Fruit fly (Drosophila melanogaster) whole organism, embryonic: ENCODE results near the gene borr.

Source experiments
- Bgb ChIP-seq: fragments of 200-800 bp; sonication (Bioruptor generic); IDR thresholded peaks from 2 replicates; pipeline ENCODE4 v1.3.6; 2022; ENCODE audit warnings: missing biosample characterization, missing genetic modification characterization; ENCODE audit not compliant: partially characterized antibody
- Blimp-1 ChIP-seq: fragments of 200-800 bp; sonication (Bioruptor generic); optimal IDR thresholded peaks from 3 replicates; lab custom pipeline; 2018; ENCODE audit warnings: missing biosample characterization, missing genetic modification characterization, mild to moderate bottlenecking, moderate library complexity, missing genetic modification reagents
- CG10462 ChIP-seq: fragments of 200-800 bp; sonication (Bioruptor generic); optimal IDR thresholded peaks from 2 replicates; lab custom pipeline; 2016; ENCODE audit warnings: missing biosample characterization, missing genetic modification characterization
- CG10979 ChIP-seq: fragments of 200-800 bp; sonication (Bioruptor generic); optimal IDR thresholded peaks from 2 replicates; lab custom pipeline; 2018; ENCODE audit warnings: missing biosample characterization, mild to moderate bottlenecking, missing genetic modification characterization, moderate library complexity
- CG11696 ChIP-seq: fragments of 200-800 bp; sonication (Bioruptor generic); IDR thresholded peaks from 2 replicates; pipeline ENCODE4 v1.3.6; 2022; ENCODE audit warnings: missing biosample characterization, missing genetic modification characterization
- CG11723 ChIP-seq: fragments of 200-800 bp; sonication (Bioruptor generic); optimal IDR thresholded peaks from 2 replicates; lab custom pipeline; 2017; ENCODE audit warnings: missing biosample characterization, mild to moderate bottlenecking, missing genetic modification characterization
- CG13775 ChIP-seq: fragments of 200-800 bp; sonication (Bioruptor generic); optimal IDR thresholded peaks from 3 replicates; lab custom pipeline; 2017; ENCODE audit warnings: missing biosample characterization, mild to moderate bottlenecking, missing genetic modification characterization
- CG17568 ChIP-seq: fragments of 200-800 bp; sonication (Bioruptor generic); optimal IDR thresholded peaks from 2 replicates; lab custom pipeline; 2018; ENCODE audit warnings: missing biosample characterization, mild to moderate bottlenecking, missing genetic modification characterization, moderate library complexity
- CG18262 ChIP-seq: fragments of 200-800 bp; optimal IDR thresholded peaks from 3 replicates; lab custom pipeline; 2019; ENCODE audit warnings: missing biosample characterization, mild to moderate bottlenecking, missing genetic modification characterization, moderate library complexity
- CG18619 ChIP-seq: fragments of 200-800 bp; sonication (Bioruptor generic); optimal IDR thresholded peaks from 3 replicates; lab custom pipeline; 2017; ENCODE audit warnings: missing biosample characterization, mild to moderate bottlenecking, missing genetic modification characterization
- CG31388 ChIP-seq: fragments of 200-800 bp; sonication (Bioruptor generic); optimal IDR thresholded peaks from 2 replicates; lab custom pipeline; 2016; ENCODE audit warnings: missing biosample characterization, missing genetic modification characterization
- CG32532 ChIP-seq: fragments of 200-800 bp; sonication (Bioruptor generic); IDR thresholded peaks from 2 replicates; pipeline ENCODE4 v1.3.6; 2022; ENCODE audit warnings: missing biosample characterization, missing genetic modification characterization
- CG34422 ChIP-seq: fragments of 200-800 bp; sonication (Bioruptor generic); IDR thresholded peaks from 3 replicates; pipeline ENCODE4 v1.3.6; 2022; ENCODE audit warnings: missing biosample characterization, missing genetic modification characterization
- CG3847 ChIP-seq: fragments of 200-800 bp; sonication (Bioruptor generic); IDR thresholded peaks from 2 replicates; pipeline ENCODE4 v1.3.6; 2022; ENCODE audit warnings: missing biosample characterization, missing genetic modification characterization
- CG6272 ChIP-seq: fragments of 200-800 bp; sonication (Bioruptor generic); IDR thresholded peaks from 2 replicates; pipeline ENCODE4 v1.3.6; 2022; ENCODE audit warnings: missing biosample characterization, missing genetic modification characterization
- CG6791 ChIP-seq: fragments of 200-800 bp; sonication (Bioruptor generic); IDR thresholded peaks from 3 replicates; pipeline ENCODE4 v1.3.6; 2022; ENCODE audit warnings: missing biosample characterization, missing genetic modification characterization; ENCODE audit not compliant: partially characterized antibody
- CTCF ChIP-seq: fragments of 200-800 bp; sonication (Bioruptor generic); optimal IDR thresholded peaks from 2 replicates; lab custom pipeline; 2017; ENCODE audit warnings: missing biosample characterization, mild to moderate bottlenecking, missing genetic modification characterization, moderate library complexity
- CkIIα-i1 ChIP-seq: fragments of 200-800 bp; sonication (Bioruptor generic); IDR thresholded peaks from 2 replicates; pipeline ENCODE4 v1.3.6; 2022; ENCODE audit warnings: missing biosample characterization, missing genetic modification characterization
- Eip74EF ChIP-seq, 2 experiments: fragments of 200-800 bp in 1 of 2; fragments of >200 bp in 1 of 2; sonication (Bioruptor generic) in 1 of 2; optimal IDR thresholded peaks; 2 replicates each; lab custom pipeline; 2017 to 2019; ENCODE audit warnings: missing biosample characterization in 2 of 2, missing genetic modification characterization in 2 of 2, mild to moderate bottlenecking in 1 of 2, moderate library complexity in 1 of 2
- Fer3 ChIP-seq: fragments of 200-800 bp; sonication (Bioruptor generic); optimal IDR thresholded peaks from 2 replicates; lab custom pipeline; 2018; ENCODE audit warnings: missing biosample characterization, mild to moderate bottlenecking, missing genetic modification characterization, moderate library complexity
- H2.0 ChIP-seq: fragments of 200-800 bp; sonication (Bioruptor generic); IDR thresholded peaks from 2 replicates; pipeline ENCODE4 v1.3.6; 2022; ENCODE audit warnings: missing biosample characterization, missing genetic modification characterization
- HLHmδ ChIP-seq: fragments of 200-800 bp; sonication (Bioruptor generic); optimal IDR thresholded peaks from 2 replicates; lab custom pipeline; 2018; ENCODE audit warnings: missing biosample characterization, mild to moderate bottlenecking, missing genetic modification characterization, moderate library complexity
- HmgZ ChIP-seq: fragments of 200-800 bp; sonication (Bioruptor generic); optimal IDR thresholded peaks from 2 replicates; lab custom pipeline; 2018; ENCODE audit warnings: missing biosample characterization, mild to moderate bottlenecking, missing genetic modification characterization
- Jarid2 ChIP-seq: fragments of 200-800 bp; sonication (Bioruptor generic); optimal IDR thresholded peaks from 3 replicates; lab custom pipeline; 2017; ENCODE audit warnings: mild to moderate bottlenecking, missing biosample characterization, missing genetic modification reagents, missing genetic modification characterization
- Lhr ChIP-seq: fragments of 200-800 bp; sonication (Bioruptor generic); optimal IDR thresholded peaks from 3 replicates; lab custom pipeline; 2017; ENCODE audit warnings: mild to moderate bottlenecking, missing biosample characterization, missing genetic modification reagents, missing genetic modification characterization
- Meics ChIP-seq: fragments of 200-800 bp; sonication (Bioruptor generic); optimal IDR thresholded peaks from 2 replicates; lab custom pipeline; 2017; ENCODE audit warnings: missing biosample characterization, mild to moderate bottlenecking, missing genetic modification characterization
- Nf-YA ChIP-seq: fragments of 200-800 bp; sonication (Bioruptor generic); IDR thresholded peaks from 2 replicates; pipeline ENCODE4 v1.3.6; 2022; ENCODE audit warnings: missing biosample characterization, missing genetic modification characterization
- Sox100B ChIP-seq: fragments of 200-800 bp; sonication (Bioruptor generic); optimal IDR thresholded peaks from 3 replicates; lab custom pipeline; 2018; ENCODE audit warnings: missing biosample characterization, mild to moderate bottlenecking, missing genetic modification characterization
- TFAM ChIP-seq: fragments of 200-800 bp; sonication (Bioruptor generic); optimal IDR thresholded peaks from 2 replicates; lab custom pipeline; 2017; ENCODE audit warnings: missing biosample characterization, missing genetic modification characterization, inconsistent platforms
- Taf1 ChIP-seq: fragments of 200-800 bp; sonication (Bioruptor generic); IDR thresholded peaks from 2 replicates; pipeline ENCODE4 v1.3.6; 2022; ENCODE audit warnings: missing biosample characterization, missing genetic modification characterization
- Xbp1 ChIP-seq: fragments of 200-800 bp; sonication (Bioruptor generic); optimal IDR thresholded peaks from 3 replicates; lab custom pipeline; 2016; ENCODE audit warnings: missing biosample characterization, mild to moderate bottlenecking, missing genetic modification characterization
- ase ChIP-seq: fragments of 200-800 bp; sonication (Bioruptor generic); IDR thresholded peaks from 3 replicates; pipeline ENCODE4 v1.3.6; 2022; ENCODE audit warnings: missing biosample characterization, missing genetic modification characterization
- bcd ChIP-seq: fragments of 200-800 bp; sonication (Bioruptor generic); optimal IDR thresholded peaks from 2 replicates; lab custom pipeline; 2017; ENCODE audit warnings: missing biosample characterization, mild to moderate bottlenecking, missing genetic modification characterization
- btn ChIP-seq: fragments of 200-800 bp; sonication (Bioruptor generic); optimal IDR thresholded peaks from 2 replicates; lab custom pipeline; 2016; ENCODE audit warnings: missing biosample characterization, missing genetic modification characterization
- cad ChIP-seq: fragments of >200 bp; optimal IDR thresholded peaks from 2 replicates; lab custom pipeline; 2017; ENCODE audit warnings: missing biosample characterization, missing genetic modification characterization
- crol ChIP-seq: fragments of 200-800 bp; sonication (Bioruptor generic); IDR thresholded peaks from 2 replicates; pipeline ENCODE4 v1.3.6; 2022; ENCODE audit warnings: missing biosample characterization, missing genetic modification characterization
- exex ChIP-seq: fragments of 200-800 bp; sonication (Bioruptor generic); optimal IDR thresholded peaks from 4 replicates; lab custom pipeline; 2018; ENCODE audit warnings: missing biosample characterization, mild to moderate bottlenecking, missing genetic modification characterization, moderate library complexity
- eyg ChIP-seq: fragments of 200-800 bp; sonication (Bioruptor generic); optimal IDR thresholded peaks from 3 replicates; lab custom pipeline; 2016; ENCODE audit warnings: missing biosample characterization, missing genetic modification characterization
- fu2 ChIP-seq: fragments of 200-800 bp; sonication (Bioruptor generic); optimal IDR thresholded peaks from 2 replicates; lab custom pipeline; 2016; ENCODE audit warnings: missing biosample characterization, missing genetic modification characterization
- her ChIP-seq: fragments of 200-800 bp; sonication (Bioruptor generic); optimal IDR thresholded peaks from 2 replicates; lab custom pipeline; 2016; ENCODE audit warnings: missing biosample characterization, missing genetic modification characterization
- hkb ChIP-seq, 2 experiments: fragments of 200-800 bp in 1 of 2; fragments of >200 bp in 1 of 2; sonication (Bioruptor generic) in 1 of 2; IDR thresholded peaks in 1 of 2; optimal IDR thresholded peaks in 1 of 2; 2 replicates each; pipeline versions ENCODE4 v1.3.6 to Lab custom; 2017 to 2022; ENCODE audit warnings: missing biosample characterization in 1 of 2, missing genetic modification characterization in 1 of 2
- jumu ChIP-seq: fragments of 200-800 bp; sonication (Bioruptor generic); optimal IDR thresholded peaks from 3 replicates; lab custom pipeline; 2016; ENCODE audit warnings: missing biosample characterization, missing genetic modification characterization
- luna ChIP-seq: fragments of 200-800 bp; sonication (Bioruptor generic); optimal IDR thresholded peaks from 2 replicates; lab custom pipeline; 2016; ENCODE audit warnings: missing biosample characterization, missing genetic modification characterization
- mirr ChIP-seq: fragments of 200-800 bp; sonication (Bioruptor generic); optimal IDR thresholded peaks from 3 replicates; lab custom pipeline; 2018; ENCODE audit warnings: missing biosample characterization, mild to moderate bottlenecking, missing genetic modification characterization
- org-1 ChIP-seq: fragments of 200-800 bp; sonication (Bioruptor generic); optimal IDR thresholded peaks from 2 replicates; lab custom pipeline; 2017; ENCODE audit warnings: missing biosample characterization, missing genetic modification characterization
- scrt ChIP-seq: fragments of 200-800 bp; sonication (Bioruptor generic); optimal IDR thresholded peaks from 2 replicates; lab custom pipeline; 2018; ENCODE audit warnings: missing biosample characterization, mild to moderate bottlenecking, missing genetic modification characterization, moderate library complexity
- sisA ChIP-seq: fragments of 200-800 bp; sonication (Bioruptor generic); IDR thresholded peaks from 2 replicates; pipeline ENCODE4 v1.3.6; 2022; ENCODE audit warnings: missing biosample characterization, missing genetic modification characterization
- stwl ChIP-seq: fragments of 200-800 bp; sonication (Bioruptor generic); optimal IDR thresholded peaks from 3 replicates; lab custom pipeline; 2018; ENCODE audit warnings: missing biosample characterization, mild to moderate bottlenecking, missing genetic modification characterization, moderate library complexity
- unpg ChIP-seq: fragments of 200-800 bp; sonication (Bioruptor generic); optimal IDR thresholded peaks from 3 replicates; lab custom pipeline; 2018; ENCODE audit warnings: missing biosample characterization, mild to moderate bottlenecking, missing genetic modification characterization, moderate library complexity
- wdn ChIP-seq: fragments of 200-800 bp; sonication (Bioruptor generic); IDR thresholded peaks from 2 replicates; pipeline ENCODE4 v1.3.6; 2022; ENCODE audit warnings: missing biosample characterization, missing genetic modification characterization
- zfh2 ChIP-seq: fragments of 200-800 bp; sonication (Bioruptor generic); optimal IDR thresholded peaks from 2 replicates; lab custom pipeline; 2016; ENCODE audit warnings: missing biosample characterization, missing genetic modification characterization

borr gene

DNA sequence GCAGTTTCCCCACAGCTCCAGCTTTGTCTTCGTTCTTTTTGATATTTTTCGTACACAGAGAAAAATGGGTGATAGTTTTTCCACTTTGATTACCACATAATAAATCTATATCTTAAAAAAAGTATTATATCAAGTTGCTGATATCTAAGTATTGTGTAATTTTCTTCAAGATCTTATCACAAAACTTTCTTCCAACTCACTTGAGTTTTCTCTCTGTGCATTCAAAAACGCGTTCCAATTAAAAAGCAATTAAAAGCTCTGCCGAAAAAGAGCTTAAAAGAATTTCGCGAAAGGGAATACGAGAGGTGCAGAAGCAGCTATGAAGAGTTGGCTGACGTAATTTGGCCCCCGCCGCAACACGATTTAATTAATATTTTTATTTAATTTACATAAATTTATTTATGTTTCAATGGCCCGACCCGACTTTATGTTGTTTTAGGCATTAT is 17.3 kb downstream of the borr start (continued):
- no peak for TF ChIP-seq stwl
- TF ChIP-seq Meics (GFP tag; lab: Kevin White, UChicago) = peak; percentile 66
- TF ChIP-seq luna = no peak
- TF ChIP-seq Jarid2 (GFP tag; lab: Kevin White, UChicago) = no peak
- no peak for TF ChIP-seq eyg (GFP tag; lab: Kevin White, UChicago)
- no peak for TF ChIP-seq HmgZ (tag; lab: Kevin White, UChicago)
- peak; percentile 52 for TF ChIP-seq sisA (GFP tag; lab: Robert Waterston, UW)
- no peak for TF ChIP-seq mirr (GFP tag; lab: Kevin White, UChicago)
- TF ChIP-seq wdn (GFP tag; lab: Robert Waterston, UW) = peak; percentile 37; the same call in 1 of the 2 replicates
- peak; percentile 19; the same call in 1 of the 3 replicates for TF ChIP-seq CG34422
- 0 out of 3 replicates have a peak, but pooled peaks have one; percentile 18 for TF ChIP-seq ase (GFP tag; lab: Robert Waterston, UW)
- no peak for TF ChIP-seq cad (GFP tag; lab: Kevin White, UChicago)
- no peak for TF ChIP-seq CG3847
- peak; percentile 45 for TF ChIP-seq Fer3 (tag; lab: Kevin White, UChicago)
- no peak for TF ChIP-seq HLHmδ (GFP tag; lab: Kevin White, UChicago)
- no peak for TF ChIP-seq TFAM (GFP tag; lab: Kevin White, UChicago)
- TF ChIP-seq Lhr (GFP tag; lab: Kevin White, UChicago) = no peak
- TF ChIP-seq exex (tag; lab: Kevin White, UChicago) = peak; percentile 50
- peak; percentile 78 for TF ChIP-seq CG32532 (GFP tag; lab: Robert Waterston, UW)
- no peak for TF ChIP-seq CG10462
- no peak for TF ChIP-seq CTCF (GFP tag; lab: Kevin White, UChicago)
- no peak for TF ChIP-seq jumu (GFP tag; lab: Kevin White, UChicago)
- TF ChIP-seq H2.0 (GFP tag; lab: Robert Waterston, UW) = peak; percentile 52; the same call in 1 of the 2 replicates
- no peak for TF ChIP-seq Sox100B (GFP tag; lab: Kevin White, UChicago)
- TF ChIP-seq CG18262 (tag; lab: Kevin White, UChicago) = peak; percentile 40
- no peak for TF ChIP-seq CG17568 (GFP tag; lab: Kevin White, UChicago)
- no peak for TF ChIP-seq org-1 (GFP tag; lab: Kevin White, UChicago)
- TF ChIP-seq CG10979 (tag; lab: Kevin White, UChicago) = peak; percentile 19
- no peak for TF ChIP-seq fu2 (GFP tag; lab: Kevin White, UChicago)
- peak; percentile 20; the same call in 1 of the 2 replicates for TF ChIP-seq CG11696 (GFP tag; lab: Robert Waterston, UW)
- peak; percentile 17 for TF ChIP-seq Blimp-1 (GFP tag; lab: Kevin White, UChicago)
- no peak for TF ChIP-seq btn
- TF ChIP-seq Eip74EF (GFP tag; optimal IDR thresholded peaks at IDR 0.05; lab: Kevin White, UChicago) = peak in 1 of 2 experiments; percentile 18
- TF ChIP-seq hkb (optimal IDR thresholded peaks at IDR 0.05; lab: Kevin White, UChicago) = no peak
- peak; percentile 68 for TF ChIP-seq hkb (GFP tag; IDR thresholded peaks at IDR 0.05; lab: Robert Waterston, UW)
- no peak for TF ChIP-seq CG18619 (GFP tag; lab: Kevin White, UChicago)
- TF ChIP-seq her = no peak
- no peak for TF ChIP-seq Nf-YA (GFP tag; lab: Robert Waterston, UW)
- no peak for TF ChIP-seq CG11723 (GFP tag; lab: Kevin White, UChicago)
- TF ChIP-seq CkIIα-i1 (GFP tag; lab: Robert Waterston, UW) = no peak
- peak; percentile 62 for TF ChIP-seq unpg (GFP tag; lab: Kevin White, UChicago)
- TF ChIP-seq Xbp1 (GFP tag; lab: Kevin White, UChicago) = peak; percentile 38
- TF ChIP-seq Bgb (GFP tag; lab: Robert Waterston, UW) = no peak
- TF ChIP-seq CG6791 (GFP tag; lab: Robert Waterston, UW) = no peak
- no peak for TF ChIP-seq zfh2 (GFP tag; lab: Kevin White, UChicago)
- peak; percentile 37 for TF ChIP-seq CG13775 (GFP tag; lab: Kevin White, UChicago)
- TF ChIP-seq CG6272 (GFP tag; lab: Robert Waterston, UW) = no peak
- no peak for TF ChIP-seq CG31388 (GFP tag; lab: Kevin White, UChicago)
- peak; percentile 16 for TF ChIP-seq scrt
- TF ChIP-seq crol (GFP tag; lab: Robert Waterston, UW) = no peak
- TF ChIP-seq bcd = peak; percentile 23
- 0 out of 2 replicates have a peak, but pooled peaks have one; percentile 6 for TF ChIP-seq Taf1 (GFP tag; lab: Robert Waterston, UW)
